Fruit fly (Drosophila melanogaster) whole organism, pupa: ENCODE data around the gene CG7907.
A peak's percentile ranks its signal among the peaks of the same experiment; 100 is the strongest.

Source experiments
- CG10348 ChIP-seq: fragments of 200-800 bp; sonication (Bioruptor generic); IDR thresholded peaks from 2 replicates; pipeline ENCODE4 v1.3.6; 2022; ENCODE audit warnings: missing biosample characterization, missing genetic modification characterization
- CG12605 ChIP-seq: fragments of 200-800 bp; sonication (Bioruptor generic); IDR thresholded peaks from 2 replicates; pipeline ENCODE4 v1.3.6; 2022; ENCODE audit warnings: missing biosample characterization, missing genetic modification characterization
- CG13204 ChIP-seq: fragments of 200-800 bp; sonication (Bioruptor generic); optimal IDR thresholded peaks from 2 replicates; lab custom pipeline; 2018; ENCODE audit warnings: missing biosample characterization, mild to moderate bottlenecking, missing genetic modification characterization, moderate library complexity
- CG14655 ChIP-seq: fragments of 200-800 bp; sonication (Bioruptor generic); optimal IDR thresholded peaks from 3 replicates; lab custom pipeline; 2017; ENCODE audit warnings: mild to moderate bottlenecking, missing biosample characterization, missing genetic modification reagents, missing genetic modification characterization
- CG15710 ChIP-seq: fragments of 200-800 bp; sonication (Bioruptor generic); optimal IDR thresholded peaks from 2 replicates; lab custom pipeline; 2018; ENCODE audit warnings: missing biosample characterization, mild to moderate bottlenecking, missing genetic modification characterization, moderate library complexity
- CG17806 ChIP-seq: fragments of 200-800 bp; sonication (Bioruptor generic); optimal IDR thresholded peaks from 2 replicates; lab custom pipeline; 2018; ENCODE audit warnings: missing biosample characterization, mild to moderate bottlenecking, missing genetic modification characterization, moderate library complexity
- CG32121 ChIP-seq: fragments of 200-800 bp; sonication (Bioruptor generic); IDR thresholded peaks from 2 replicates; pipeline ENCODE4 v1.3.6; 2022; ENCODE audit warnings: missing biosample characterization, missing genetic modification characterization
- CG34367 ChIP-seq: fragments of 200-800 bp; sonication (Bioruptor generic); optimal IDR thresholded peaks from 2 replicates; lab custom pipeline; 2018; ENCODE audit warnings: missing biosample characterization, mild to moderate bottlenecking, missing genetic modification characterization
- CG4496 ChIP-seq: fragments of 200-800 bp; sonication (Bioruptor generic); IDR thresholded peaks from 3 replicates; pipeline ENCODE4 v1.3.6; 2022; ENCODE audit warnings: missing biosample characterization, missing genetic modification characterization
- CG8159 ChIP-seq: fragments of 200-800 bp; sonication (Bioruptor generic); optimal IDR thresholded peaks from 3 replicates; lab custom pipeline; 2018; ENCODE audit warnings: missing biosample characterization, mild to moderate bottlenecking, missing genetic modification characterization, moderate library complexity
- CG8301 ChIP-seq: fragments of 200-800 bp; sonication (Bioruptor generic); optimal IDR thresholded peaks from 2 replicates; lab custom pipeline; 2018; ENCODE audit warnings: missing biosample characterization, mild to moderate bottlenecking, missing genetic modification characterization
- CG9948 ChIP-seq: fragments of 200-800 bp; sonication (Bioruptor generic); optimal IDR thresholded peaks from 2 replicates; lab custom pipeline; 2018; ENCODE audit warnings: missing biosample characterization, mild to moderate bottlenecking, missing genetic modification characterization, moderate library complexity
- D1 ChIP-seq: fragments of 200-800 bp; sonication (Bioruptor generic); optimal IDR thresholded peaks from 2 replicates; lab custom pipeline; 2018; ENCODE audit warnings: missing biosample characterization, mild to moderate bottlenecking, missing genetic modification characterization, moderate library complexity
- EcR ChIP-seq: fragments of 200-800 bp; sonication (Bioruptor generic); optimal IDR thresholded peaks from 3 replicates; lab custom pipeline; 2019; ENCODE audit warnings: missing biosample characterization, missing genetic modification characterization, mild to moderate bottlenecking, moderate library complexity, missing genetic modification reagents
- Ets98B ChIP-seq: fragments of 200-800 bp; sonication (Bioruptor generic); IDR thresholded peaks from 2 replicates; pipeline ENCODE4 v1.3.6; 2022; ENCODE audit warnings: missing biosample characterization, missing genetic modification characterization
- Pif1A ChIP-seq: fragments of 200-800 bp; sonication (Bioruptor generic); optimal IDR thresholded peaks from 3 replicates; lab custom pipeline; 2016; ENCODE audit warnings: missing biosample characterization, missing genetic modification characterization
- Pif1B ChIP-seq: fragments of 200-800 bp; sonication (Bioruptor generic); optimal IDR thresholded peaks from 3 replicates; lab custom pipeline; 2016; ENCODE audit warnings: missing biosample characterization, missing genetic modification characterization
- Snoo ChIP-seq: fragments of 200-800 bp; sonication (Bioruptor generic); optimal IDR thresholded peaks from 3 replicates; lab custom pipeline; 2017; ENCODE audit warnings: missing biosample characterization, mild to moderate bottlenecking, missing genetic modification characterization, inconsistent platforms
- fd96Ca ChIP-seq: fragments of 200-800 bp; sonication (Bioruptor generic); IDR thresholded peaks from 3 replicates; pipeline ENCODE4 v1.3.6; 2022; ENCODE audit warnings: missing biosample characterization, missing genetic modification characterization
- gl ChIP-seq: fragments of 200-800 bp; sonication (Bioruptor generic); optimal IDR thresholded peaks from 2 replicates; lab custom pipeline; 2018; ENCODE audit warnings: missing biosample characterization, mild to moderate bottlenecking, missing genetic modification characterization
- rn ChIP-seq: fragments of 200-800 bp; sonication (Bioruptor generic); IDR thresholded peaks from 2 replicates; pipeline ENCODE4 v1.3.6; 2022; ENCODE audit warnings: missing biosample characterization, missing genetic modification characterization

Gene CG7907

DNA sequence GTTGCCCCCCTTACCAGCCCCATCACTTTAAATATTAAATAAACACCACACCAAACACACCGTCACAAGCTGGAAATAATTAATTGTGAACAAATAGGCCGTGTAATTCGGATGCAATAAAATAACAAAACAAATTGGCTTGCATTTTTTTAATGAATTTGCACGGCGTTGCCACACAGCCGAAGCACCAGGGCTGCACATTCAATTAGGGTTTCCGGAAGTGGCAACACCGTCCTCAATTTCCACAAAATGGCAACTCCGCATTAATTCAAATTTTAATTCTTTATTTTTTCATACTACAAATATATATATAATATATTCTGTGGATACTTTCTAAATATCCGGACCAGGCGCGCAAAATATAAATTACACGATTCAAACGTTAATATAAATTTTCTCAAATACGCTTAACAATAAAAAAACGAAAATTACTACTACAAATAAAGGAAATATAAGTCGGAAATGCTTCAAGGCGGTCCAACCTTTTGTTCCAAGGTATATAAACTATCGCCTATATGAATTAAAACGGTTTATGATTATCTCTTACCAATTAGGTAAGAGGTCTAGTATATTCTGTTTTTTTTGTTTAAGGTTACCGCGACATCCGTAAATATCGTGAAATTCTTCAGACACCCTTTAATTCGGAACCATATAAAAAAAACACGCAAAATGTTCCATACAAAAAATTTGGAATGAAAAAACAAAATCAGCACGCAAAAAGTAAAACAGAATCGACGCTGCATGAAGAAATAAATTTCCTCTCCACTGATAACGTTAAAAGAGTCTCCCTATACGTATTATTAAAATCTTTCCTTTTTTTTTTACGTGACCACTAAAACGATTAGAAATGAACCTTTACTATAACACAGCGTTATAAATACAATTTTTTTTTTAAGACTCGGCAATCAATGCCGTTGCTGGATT, 29.9 kb upstream of the CG7907 start:
- TF ChIP-seq fd96Ca (GFP tag; lab: Robert Waterston, UW): no peak
- peak; percentile 31; the same call in 1 of the 3 replicates for TF ChIP-seq CG4496 (GFP tag; lab: Robert Waterston, UW)
- TF ChIP-seq Ets98B (GFP tag; lab: Robert Waterston, UW): no peak
- TF ChIP-seq CG10348 (GFP tag; lab: Robert Waterston, UW): no peak
- peak; percentile 28 for TF ChIP-seq CG15710 (tag; lab: Kevin White, UChicago)
- TF ChIP-seq CG9948 (tag; lab: Kevin White, UChicago): no peak
- TF ChIP-seq CG13204 (GFP tag; lab: Kevin White, UChicago): no peak
- no peak for TF ChIP-seq Pif1B (GFP tag; lab: Kevin White, UChicago)

dm6 chr3R:21376331-21376761, 27.2 kb upstream of the CG7907 start:
- peak; percentile 86 for TF ChIP-seq Ets98B (GFP tag; lab: Robert Waterston, UW)
- TF ChIP-seq Pif1A: no peak
- TF ChIP-seq CG8159 (tag; lab: Kevin White, UChicago): peak; percentile 15
- no peak for TF ChIP-seq CG10348 (GFP tag; lab: Robert Waterston, UW)
- peak; percentile 62 for TF ChIP-seq EcR (GFP tag; lab: Kevin White, UChicago)
- peak; percentile 15 for TF ChIP-seq CG15710 (tag; lab: Kevin White, UChicago)
- TF ChIP-seq Snoo (tag; lab: Kevin White, UChicago): peak; percentile 62
- peak; percentile 59 for TF ChIP-seq CG32121 (GFP tag; lab: Robert Waterston, UW)
- TF ChIP-seq D1: no peak
- peak; percentile 80; the same call in 2 of the 3 replicates for TF ChIP-seq CG4496 (GFP tag; lab: Robert Waterston, UW)
- peak; percentile 65 for TF ChIP-seq CG12605 (GFP tag; lab: Robert Waterston, UW)
- TF ChIP-seq CG8301 (tag; lab: Kevin White, UChicago): no peak
- no peak for TF ChIP-seq rn (GFP tag; lab: Robert Waterston, UW)

DNA sequence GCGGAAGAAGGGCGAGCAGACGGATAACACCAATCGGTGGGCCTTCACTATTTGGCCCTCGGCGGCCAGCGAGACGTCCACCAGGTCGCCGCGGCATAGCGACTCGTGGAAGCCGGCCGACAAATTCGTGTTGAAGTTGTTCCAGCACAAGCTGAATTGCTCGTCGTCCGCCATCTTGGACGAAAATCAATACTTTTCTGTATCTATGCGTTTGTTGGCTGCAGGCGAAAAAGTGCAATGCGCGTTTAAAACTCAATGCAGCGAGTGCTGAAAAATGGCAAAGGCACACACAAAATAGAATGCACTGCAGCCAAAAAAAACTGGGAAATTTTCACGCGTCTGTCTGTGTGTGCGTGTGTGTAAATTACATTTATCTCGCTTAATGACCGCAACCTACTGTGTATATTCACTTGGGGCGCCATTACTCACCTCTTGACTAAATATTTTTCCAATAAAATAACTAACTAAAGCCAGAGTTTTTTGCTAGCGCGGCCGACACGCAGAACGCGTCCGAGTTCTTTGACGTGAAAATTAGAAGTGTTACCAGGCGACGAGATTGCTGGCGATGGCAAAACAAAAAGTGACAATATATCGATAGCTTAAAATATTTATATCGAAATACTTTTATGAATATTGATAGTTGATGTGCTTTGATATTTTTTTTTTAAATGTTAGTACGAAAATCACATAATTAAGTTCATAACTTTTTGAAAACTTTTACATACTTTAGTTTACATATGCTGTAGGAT, 26.5 kb upstream of the CG7907 start:
- TF ChIP-seq CG15710 (tag; lab: Kevin White, UChicago) (peak; percentile 13), CG34367 (tag; lab: Kevin White, UChicago) (no peak), Ets98B (GFP tag; lab: Robert Waterston, UW) (0 out of 2 replicates have a peak, but pooled peaks have one; percentile 34), rn (GFP tag; lab: Robert Waterston, UW) (no peak), Pif1B (GFP tag; lab: Kevin White, UChicago) (no peak), Snoo (tag; lab: Kevin White, UChicago) (peak; percentile 6), EcR (GFP tag; lab: Kevin White, UChicago) (peak; percentile 12), CG12605 (GFP tag; lab: Robert Waterston, UW) (peak; percentile 34), Pif1A (no peak), gl (no peak)
- TF ChIP-seq, all 21 proteins: peak for 5

dm6 chr3R:21378595-21378994, 24.9 kb upstream of the CG7907 start, which contains the start of gene tin:
Gene tin, plus strand, starts transcription at chr3R:21378977.
- TF ChIP-seq CG14655 (GFP tag; lab: Kevin White, UChicago): peak; percentile 95
- peak; percentile 96 for TF ChIP-seq CG32121 (GFP tag; lab: Robert Waterston, UW)
- peak; percentile 98 for TF ChIP-seq CG4496 (GFP tag; lab: Robert Waterston, UW)
- peak; percentile 93 for TF ChIP-seq CG34367 (tag; lab: Kevin White, UChicago)
- peak; percentile 97 for TF ChIP-seq CG12605 (GFP tag; lab: Robert Waterston, UW)
- peak; percentile 77 for TF ChIP-seq CG13204 (GFP tag; lab: Kevin White, UChicago)
- peak; percentile 96 for TF ChIP-seq Pif1B (GFP tag; lab: Kevin White, UChicago)
- TF ChIP-seq CG17806 (tag; lab: Kevin White, UChicago): peak; percentile 92
- peak; percentile 91 for TF ChIP-seq CG8159 (tag; lab: Kevin White, UChicago)
- peak; percentile 83 for TF ChIP-seq gl
- TF ChIP-seq CG8301 (tag; lab: Kevin White, UChicago): peak; percentile 94
- peak; percentile 94 for TF ChIP-seq Snoo (tag; lab: Kevin White, UChicago)
- peak; percentile 85 for TF ChIP-seq rn (GFP tag; lab: Robert Waterston, UW)
- TF ChIP-seq fd96Ca (GFP tag; lab: Robert Waterston, UW): peak; percentile 96; the same call in 2 of the 3 replicates
- TF ChIP-seq Ets98B (GFP tag; lab: Robert Waterston, UW): peak; percentile 98
- TF ChIP-seq CG15710 (tag; lab: Kevin White, UChicago): peak; percentile 94
- TF ChIP-seq Pif1A: peak; percentile 91
- peak; percentile 40; the same call in 1 of the 2 replicates for TF ChIP-seq CG10348 (GFP tag; lab: Robert Waterston, UW)
- TF ChIP-seq CG9948 (tag; lab: Kevin White, UChicago): peak; percentile 89
- TF ChIP-seq EcR (GFP tag; lab: Kevin White, UChicago): no peak
- TF ChIP-seq D1: peak; percentile 88

DNA sequence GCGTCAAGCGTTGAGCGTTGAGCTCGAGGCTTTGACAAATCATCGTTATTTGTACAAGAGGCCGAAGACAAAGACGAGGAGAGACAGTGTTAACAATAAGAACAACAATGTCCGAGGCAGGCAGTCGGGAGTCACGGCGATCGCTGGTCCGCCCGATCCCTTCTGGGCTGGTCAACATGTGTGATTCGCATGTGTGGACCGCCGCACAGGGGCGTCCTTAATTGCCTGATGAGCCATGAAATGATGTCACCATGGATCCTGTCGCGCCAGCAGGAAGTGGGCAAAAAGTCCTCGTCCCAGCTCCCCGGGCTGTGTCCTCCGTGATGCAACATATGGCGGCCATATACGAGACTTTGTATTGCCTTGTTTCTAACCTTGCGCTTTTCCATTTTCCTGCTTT, 23.6 kb upstream of the CG7907 start:
- TF ChIP-seq EcR (GFP tag; lab: Kevin White, UChicago) (no peak), CG17806 (tag; lab: Kevin White, UChicago) (no peak), CG13204 (GFP tag; lab: Kevin White, UChicago) (no peak), D1 (no peak), CG32121 (GFP tag; lab: Robert Waterston, UW) (no peak), rn (GFP tag; lab: Robert Waterston, UW) (no peak), gl (no peak), fd96Ca (GFP tag; lab: Robert Waterston, UW) (no peak), CG14655 (GFP tag; lab: Kevin White, UChicago) (no peak), Snoo (tag; lab: Kevin White, UChicago) (no peak), CG34367 (tag; lab: Kevin White, UChicago) (no peak), CG9948 (tag; lab: Kevin White, UChicago) (no peak)
